Worm (Caenorhabditis elegans) whole organism, midembryonic: ENCODE results near the gene F22B7.9.

Experiments used
- T22C8.4 ChIP-seq: fragments of 200-800 bp; sonication (Bioruptor generic); IDR thresholded peaks from 2 replicates; pipeline ENCODE4 v1.3.6; 2022; ENCODE audit warnings: missing genetic modification characterization, missing compliant biosample characterization
- med-1 ChIP-seq: sonication (generic microtip); optimal IDR thresholded peaks from 2 replicates; lab custom pipeline; 2017; ENCODE audit warnings: missing genetic modification characterization, mild to moderate bottlenecking, missing compliant biosample characterization, antibody characterized with exemption, missing genetic modification reagents; ENCODE audit not compliant: insufficient read depth
- ref-1 ChIP-seq: fragments of 200-800 bp; sonication (Bioruptor generic); conservative IDR thresholded peaks from 2 replicates; pipeline ENCODE4 v1.3.6; 2022; ENCODE audit warnings: missing genetic modification reagents, missing genetic modification characterization, missing compliant biosample characterization
- ztf-23 ChIP-seq: fragments of 200-800 bp; sonication (Bioruptor generic); IDR thresholded peaks from 2 replicates; pipeline ENCODE4 v1.3.6; 2022; ENCODE audit warnings: missing genetic modification reagents, missing genetic modification characterization, missing compliant biosample characterization
- ztf-29 ChIP-seq: fragments of 200-800 bp; sonication (Bioruptor generic); IDR thresholded peaks from 2 replicates; pipeline ENCODE4 v1.3.6; 2022; ENCODE audit warnings: missing genetic modification reagents, missing genetic modification characterization, missing compliant biosample characterization

DNA sequence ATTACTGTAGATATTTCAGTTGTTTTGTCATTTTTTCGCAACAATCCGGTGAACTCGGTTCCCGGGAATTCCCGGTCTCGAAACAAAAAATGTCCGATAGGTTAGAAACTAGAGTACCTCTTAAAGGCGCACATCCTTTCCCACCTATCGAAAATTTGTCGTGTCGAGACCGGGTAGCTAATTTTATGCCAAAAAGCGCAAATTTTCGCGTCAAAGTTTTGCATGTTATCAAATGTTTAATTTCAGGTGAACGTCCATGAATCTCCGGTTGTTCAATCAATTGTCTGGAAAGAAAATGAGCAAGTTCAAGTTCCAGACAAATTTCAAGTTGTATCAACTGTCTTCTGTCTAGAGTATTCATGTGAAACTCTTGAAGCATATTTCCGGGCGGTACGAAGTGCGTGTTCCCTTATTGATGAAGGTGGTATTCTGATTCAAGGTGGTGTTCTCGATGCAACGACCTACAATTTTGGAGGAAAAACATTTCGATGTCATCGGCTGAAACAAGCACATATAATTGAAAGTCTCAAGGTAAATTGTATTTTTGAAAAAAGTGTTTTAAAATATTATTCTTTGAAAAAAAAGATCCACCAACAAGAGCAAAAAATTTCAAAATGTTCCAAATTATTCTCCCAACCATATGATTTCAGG is 32.0 kb upstream of the F22B7.9 start:
- TF ChIP-seq ztf-23 (GFP tag; lab: Robert Waterston, UW) (no peak), ref-1 (no peak), med-1 (GFP tag; lab: Kevin White, UChicago) (no peak), T22C8.4 (GFP tag; lab: Robert Waterston, UW) (no peak), ztf-29 (GFP tag; lab: Robert Waterston, UW) (no peak)
